Fruit fly (Drosophila melanogaster): ENCODE measurements around the gene mtg.

dm6 chr3R:8243720-8244119 lies 6.6 kb upstream of the mtg start, which contains the start of the genes CG9636, CG18749 and CG33722:
- no peak for TF ChIP-seq so (GFP tag; IDR thresholded peaks at IDR 0.05)
- peak; percentile 67 for TF ChIP-seq gsb-n (tag; optimal IDR thresholded peaks at IDR 0.05)
- TF ChIP-seq HLH3B (GFP tag; IDR thresholded peaks at IDR 0.05): peak; percentile 60; the same call in 1 of the 2 replicates
- no peak for TF ChIP-seq CG17912 (GFP tag; optimal IDR thresholded peaks at IDR 0.05)
- peak; percentile 36 for TF ChIP-seq ewg (GFP tag; optimal IDR thresholded peaks at IDR 0.05)
- no peak for TF ChIP-seq Dip2 (GFP tag; IDR thresholded peaks at IDR 0.05)

Measured in whole organism, embryonic.